Fruit fly (Drosophila melanogaster) whole organism, adult: ENCODE data around the gene CG31826.

ENCODE experiments used
- CG1620 ChIP-seq: fragments of 200-800 bp; sonication (Bioruptor generic); optimal IDR thresholded peaks from 2 replicates; lab custom pipeline; 2016; ENCODE audit warnings: missing biosample characterization, missing genetic modification characterization
- CG7045 ChIP-seq: fragments of 200-800 bp; sonication (Bioruptor generic); optimal IDR thresholded peaks from 2 replicates; lab custom pipeline; 2017; ENCODE audit warnings: missing biosample characterization, mild to moderate bottlenecking, missing genetic modification characterization
- cnc ChIP-seq, 2 experiments: fragments of >200 bp; optimal IDR thresholded peaks; 2 replicates each; lab custom pipeline; 2017

- TF ChIP-seq cnc (optimal IDR thresholded peaks at IDR 0.05; lab: Kevin White, UChicago): no peak
- TF ChIP-seq CG1620 (GFP tag; lab: Kevin White, UChicago): no peak
- no peak for TF ChIP-seq CG7045 (GFP tag; lab: Kevin White, UChicago)
Observed at dm6 chr2L:15812041-15812440, 39.1 kb upstream of the CG31826 start, which contains the start of gene CG42876.
